Fruit fly (Drosophila melanogaster): ENCODE results near the gene spn-D.

Gene spn-D

DNA sequence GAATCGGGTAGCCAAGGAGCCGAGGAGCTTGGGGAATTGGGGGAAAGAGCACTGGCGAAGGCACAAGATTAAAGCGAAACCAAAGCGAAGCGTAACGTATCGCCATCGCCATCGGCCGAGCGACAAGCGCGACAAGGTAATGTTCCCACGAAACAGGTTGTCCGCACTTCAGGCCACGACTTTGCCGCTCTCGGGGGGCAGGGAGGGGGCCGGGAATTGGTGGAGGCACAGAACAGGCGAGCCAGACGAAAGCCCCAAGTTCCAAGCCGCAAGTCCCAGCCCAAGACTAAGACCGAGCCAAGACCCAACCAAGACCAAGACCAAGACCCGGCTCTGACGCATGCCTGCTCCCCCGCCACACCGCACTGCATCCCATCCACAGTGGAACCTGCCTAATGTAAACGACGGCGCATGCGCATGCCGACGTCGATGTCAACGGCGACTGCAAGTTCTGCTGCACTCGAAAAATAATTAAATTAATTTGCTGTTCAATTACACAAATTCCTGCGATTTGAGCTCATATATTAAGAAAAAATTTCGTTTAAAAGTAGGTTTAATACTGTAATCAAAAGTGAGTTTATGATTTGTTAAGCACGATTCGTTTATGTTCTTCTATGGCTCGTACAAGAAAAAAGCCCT, 20.5 kb downstream of the spn-D start:
- no peak for TF ChIP-seq CG7045 (GFP tag; optimal IDR thresholded peaks at IDR 0.05)
- TF ChIP-seq pad (GFP tag; optimal IDR thresholded peaks at IDR 0.05), result no peak
- TF ChIP-seq CG33017 (tag; optimal IDR thresholded peaks at IDR 0.05), result no peak
- TF ChIP-seq kay (GFP tag; ENCODE audit: borderline replicate concordance), result no peak
- TF ChIP-seq Hr96 (GFP tag; optimal IDR thresholded peaks at IDR 0.05), result no peak
- no peak for TF ChIP-seq CG14711 (tag; optimal IDR thresholded peaks at IDR 0.05)
- TF ChIP-seq Clk (GFP tag; optimal IDR thresholded peaks at IDR 0.05), result no peak
- TF ChIP-seq cnc (optimal IDR thresholded peaks at IDR 0.05), result no peak
- no peak for TF ChIP-seq CG5204 (GFP tag; optimal IDR thresholded peaks at IDR 0.05)
- no peak for TF ChIP-seq toe (GFP tag; optimal IDR thresholded peaks at IDR 0.05)
- no peak for TF ChIP-seq cic (GFP tag; optimal IDR thresholded peaks at IDR 0.05)
- TF ChIP-seq bab1 (GFP tag; optimal IDR thresholded peaks at IDR 0.05), result no peak
- no peak for TF ChIP-seq CG11617 (GFP tag; optimal IDR thresholded peaks at IDR 0.05)
- no peak for TF ChIP-seq CG12768 (GFP tag; optimal IDR thresholded peaks at IDR 0.05)
- TF ChIP-seq Mnt (GFP tag; optimal IDR thresholded peaks at IDR 0.05), result no peak
- TF ChIP-seq CG7101 (tag; optimal IDR thresholded peaks at IDR 0.05), result no peak
- TF ChIP-seq tj (GFP tag; optimal IDR thresholded peaks at IDR 0.05), result no peak

dm6 chr3R:27186849-27187248, 21.3 kb downstream of the spn-D start:
- no peak for TF ChIP-seq Hr96 (GFP tag; optimal IDR thresholded peaks at IDR 0.05)
- TF ChIP-seq CG11617 (GFP tag; optimal IDR thresholded peaks at IDR 0.05), result no peak
- TF ChIP-seq CG14711 (tag; optimal IDR thresholded peaks at IDR 0.05), result no peak
- no peak for TF ChIP-seq Crg-1 (GFP tag; optimal IDR thresholded peaks at IDR 0.05)
- TF ChIP-seq kay (GFP tag; ENCODE audit: borderline replicate concordance), result no peak
- TF ChIP-seq tj (GFP tag; optimal IDR thresholded peaks at IDR 0.05), result no peak
- TF ChIP-seq cnc (optimal IDR thresholded peaks at IDR 0.05), result no peak
- TF ChIP-seq CG33017 (tag; optimal IDR thresholded peaks at IDR 0.05), result no peak
- TF ChIP-seq CG7101 (tag; optimal IDR thresholded peaks at IDR 0.05), result no peak
- no peak for TF ChIP-seq ovo (GFP tag; optimal IDR thresholded peaks at IDR 0.05)
- no peak for TF ChIP-seq cic (GFP tag; optimal IDR thresholded peaks at IDR 0.05)
- TF ChIP-seq Mnt (GFP tag; optimal IDR thresholded peaks at IDR 0.05), result no peak
- TF ChIP-seq CG1620 (GFP tag; optimal IDR thresholded peaks at IDR 0.05), result no peak

DNA sequence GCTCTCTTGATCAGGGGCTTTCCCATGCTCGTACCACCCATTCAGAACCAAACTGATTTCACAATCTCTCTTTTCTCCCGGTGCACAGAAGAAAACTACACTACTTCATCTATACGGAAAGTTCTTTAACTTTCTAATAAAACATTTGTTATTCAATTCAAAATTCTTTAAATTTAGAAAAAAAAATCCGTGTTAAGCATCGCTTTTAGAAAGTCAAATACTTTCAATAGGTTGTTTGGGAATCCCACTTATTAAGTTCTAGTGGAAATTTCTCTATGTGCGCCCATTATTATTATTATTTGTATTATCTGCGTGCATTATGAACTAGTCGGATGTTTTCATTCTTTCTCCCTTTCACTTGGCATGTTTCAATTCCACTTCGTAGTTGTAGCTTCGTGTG, 27.6 kb downstream of the spn-D start:
- TF ChIP-seq CG5204 (GFP tag; optimal IDR thresholded peaks at IDR 0.05), result no peak
- TF ChIP-seq tj (GFP tag; optimal IDR thresholded peaks at IDR 0.05), result no peak
- TF ChIP-seq Crg-1 (GFP tag; optimal IDR thresholded peaks at IDR 0.05), result no peak
- no peak for TF ChIP-seq CG1620 (GFP tag; optimal IDR thresholded peaks at IDR 0.05)
- TF ChIP-seq pad (GFP tag; optimal IDR thresholded peaks at IDR 0.05), result no peak
- no peak for TF ChIP-seq CG7045 (GFP tag; optimal IDR thresholded peaks at IDR 0.05)
- no peak for TF ChIP-seq CG12768 (GFP tag; optimal IDR thresholded peaks at IDR 0.05)
- no peak for TF ChIP-seq cnc (optimal IDR thresholded peaks at IDR 0.05)
- TF ChIP-seq Mnt (GFP tag; optimal IDR thresholded peaks at IDR 0.05), result no peak
- TF ChIP-seq CG11617 (GFP tag; optimal IDR thresholded peaks at IDR 0.05), result no peak
- TF ChIP-seq Clk (GFP tag; optimal IDR thresholded peaks at IDR 0.05), result no peak
- no peak for TF ChIP-seq toe (GFP tag; optimal IDR thresholded peaks at IDR 0.05)
- no peak for TF ChIP-seq kay (GFP tag; ENCODE audit: borderline replicate concordance)
- no peak for TF ChIP-seq bab1 (GFP tag; optimal IDR thresholded peaks at IDR 0.05)
- no peak for TF ChIP-seq Hr96 (GFP tag; optimal IDR thresholded peaks at IDR 0.05)
- no peak for TF ChIP-seq cic (GFP tag; optimal IDR thresholded peaks at IDR 0.05)

DNA sequence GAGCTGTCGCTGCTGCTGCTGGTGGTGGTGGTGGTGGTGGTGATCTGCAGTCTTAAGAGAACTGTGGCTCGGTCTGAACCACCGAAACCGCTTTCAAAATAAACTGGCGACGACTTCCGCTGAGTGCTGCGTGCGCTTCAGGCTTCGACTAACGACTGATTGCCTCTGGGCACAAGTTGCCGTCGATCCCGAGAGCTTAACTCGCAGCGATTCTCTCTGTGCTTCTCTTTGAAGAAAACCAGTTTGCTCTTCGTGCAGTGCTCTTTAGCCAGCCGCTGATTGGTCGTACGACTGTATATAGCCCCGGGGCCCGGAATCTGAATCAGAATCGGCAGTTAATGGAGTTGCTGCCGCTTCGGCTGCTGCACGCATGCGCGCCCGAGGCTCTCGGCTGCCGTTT, 28.6 kb downstream of the spn-D start, which contains the start of gene Ser:
Ser (minus strand) TSS at position 162 of the 400 bp plus-strand sequence.
- TF ChIP-seq Hr96 (GFP tag; optimal IDR thresholded peaks at IDR 0.05) (no peak), Crg-1 (GFP tag; optimal IDR thresholded peaks at IDR 0.05) (no peak), bab1 (GFP tag; optimal IDR thresholded peaks at IDR 0.05) (no peak)

- TF ChIP-seq tj (GFP tag; optimal IDR thresholded peaks at IDR 0.05), result no peak
- no peak for TF ChIP-seq CG12768 (GFP tag; optimal IDR thresholded peaks at IDR 0.05)
- no peak for TF ChIP-seq Crg-1 (GFP tag; optimal IDR thresholded peaks at IDR 0.05)
- no peak for TF ChIP-seq CG7101 (tag; optimal IDR thresholded peaks at IDR 0.05)
- TF ChIP-seq CG7045 (GFP tag; optimal IDR thresholded peaks at IDR 0.05), result no peak
- no peak for TF ChIP-seq CG11617 (GFP tag; optimal IDR thresholded peaks at IDR 0.05)
- no peak for TF ChIP-seq toe (GFP tag; optimal IDR thresholded peaks at IDR 0.05)
- no peak for TF ChIP-seq Mnt (GFP tag; optimal IDR thresholded peaks at IDR 0.05)
- TF ChIP-seq cic (GFP tag; optimal IDR thresholded peaks at IDR 0.05), result no peak
- TF ChIP-seq ovo (GFP tag; optimal IDR thresholded peaks at IDR 0.05), result no peak
- no peak for TF ChIP-seq Hr96 (GFP tag; optimal IDR thresholded peaks at IDR 0.05)
- no peak for TF ChIP-seq cnc (optimal IDR thresholded peaks at IDR 0.05)
- no peak for TF ChIP-seq pad (GFP tag; optimal IDR thresholded peaks at IDR 0.05)
- no peak for TF ChIP-seq CG33017 (tag; optimal IDR thresholded peaks at IDR 0.05)
Measured at dm6 chr3R:27196866-27197265, 31.4 kb downstream of the spn-D start.

- no peak for TF ChIP-seq CG11617 (GFP tag; optimal IDR thresholded peaks at IDR 0.05)
- TF ChIP-seq ovo (GFP tag; optimal IDR thresholded peaks at IDR 0.05), result no peak
- TF ChIP-seq CG14711 (tag; optimal IDR thresholded peaks at IDR 0.05), result no peak
- no peak for TF ChIP-seq CG12768 (GFP tag; optimal IDR thresholded peaks at IDR 0.05)
- TF ChIP-seq CG33017 (tag; optimal IDR thresholded peaks at IDR 0.05), result no peak
- no peak for TF ChIP-seq cnc (optimal IDR thresholded peaks at IDR 0.05)
Measured at dm6 chr3R:27197581-27197980, 32.1 kb downstream of the spn-D start.
